Worm (Caenorhabditis elegans): ENCODE measurements around the gene perm-1.

The perm-1 gene

DNA sequence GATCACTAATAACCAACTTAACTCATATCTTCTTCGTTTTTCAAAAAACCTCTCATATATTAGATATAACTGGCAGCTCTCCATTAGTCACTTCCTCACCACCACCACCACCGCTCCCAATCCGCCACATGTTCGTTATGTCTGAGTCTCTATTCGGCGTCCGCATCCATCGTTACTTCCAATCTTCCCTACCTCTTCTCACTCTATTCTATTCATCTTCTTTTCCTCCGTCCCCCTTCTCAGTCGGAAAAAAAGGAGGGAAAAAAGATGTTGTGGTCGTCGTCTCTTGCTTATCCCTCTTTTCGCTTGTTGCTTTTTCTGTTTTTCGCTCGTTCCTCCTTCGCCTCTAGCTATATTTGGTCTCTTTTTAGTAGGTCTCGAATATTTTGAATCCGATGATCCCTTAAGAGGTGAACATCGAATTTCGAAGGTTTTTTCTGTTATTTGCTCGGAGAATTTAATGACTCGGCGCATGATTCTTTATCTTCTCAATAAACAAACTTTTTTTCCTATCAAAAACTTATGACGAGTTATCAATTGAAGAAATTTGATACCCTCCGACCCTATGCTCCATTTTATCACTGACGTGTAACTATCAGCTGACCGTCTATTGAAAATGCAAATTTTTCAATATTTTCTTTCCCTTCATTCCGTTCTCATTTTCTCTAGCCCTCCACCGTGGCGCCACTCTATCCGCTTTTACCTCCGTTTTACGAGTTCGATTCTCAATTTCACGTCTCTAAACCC, 11.4 kb downstream of the perm-1 start (continued):
- TF ChIP-seq sem-4 (tag; optimal IDR thresholded peaks at IDR 0.05) (peak; percentile 70), sma-3 (GFP tag; optimal IDR thresholded peaks at IDR 0.05) (no peak), crh-2 (tag; optimal IDR thresholded peaks at IDR 0.05) (peak; percentile 67)

DNA sequence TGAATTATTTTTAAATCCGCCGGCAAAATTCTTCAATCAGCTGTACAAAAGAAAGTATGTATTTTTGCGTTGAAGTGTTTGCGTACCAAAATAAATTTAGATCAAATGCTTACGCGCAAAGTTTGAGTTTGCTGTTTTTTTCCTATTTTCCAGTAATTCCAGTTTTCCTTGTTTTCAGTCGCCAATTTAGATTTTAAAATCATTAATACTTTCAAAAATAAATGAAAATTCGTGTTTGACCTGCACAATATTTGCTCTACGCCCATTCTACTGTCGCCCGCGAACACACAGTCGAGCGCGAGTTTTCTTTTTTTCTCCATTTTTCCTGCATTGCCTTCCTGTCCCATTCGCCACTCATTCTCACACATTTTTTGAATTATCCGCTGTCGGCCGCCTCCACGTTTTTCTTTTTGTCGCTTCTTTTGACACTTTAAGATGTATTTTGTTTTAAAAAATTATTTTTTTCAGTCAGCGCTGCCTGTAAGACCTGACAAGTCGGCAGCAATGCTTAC, 12.2 kb downstream of the perm-1 start, which contains the start of gene ptc-1:
Gene ptc-1 (plus strand): TSS at position 462 of the 512 bp plus-strand sequence.
- TF ChIP-seq C34F6.9 (tag; optimal IDR thresholded peaks at IDR 0.05): no peak
- TF ChIP-seq mab-5 (tag; optimal IDR thresholded peaks at IDR 0.05): no peak
- TF ChIP-seq sma-3 (GFP tag; optimal IDR thresholded peaks at IDR 0.05): no peak
- no peak for TF ChIP-seq unc-55 (GFP tag; optimal IDR thresholded peaks at IDR 0.05)
- TF ChIP-seq nhr-129 (tag; optimal IDR thresholded peaks at IDR 0.05): no peak
- TF ChIP-seq fos-1 (tag; optimal IDR thresholded peaks at IDR 0.05): no peak
- TF ChIP-seq alr-1 (tag; optimal IDR thresholded peaks at IDR 0.05): no peak
- TF ChIP-seq Y55F3AM.14 (GFP tag; optimal IDR thresholded peaks at IDR 0.05): no peak
- no peak for TF ChIP-seq crh-2 (tag; optimal IDR thresholded peaks at IDR 0.05)
- TF ChIP-seq nhr-6 (tag; optimal IDR thresholded peaks at IDR 0.05): no peak
- TF ChIP-seq nhr-23 (tag; optimal IDR thresholded peaks at IDR 0.05): no peak
- TF ChIP-seq blmp-1 (tag; optimal IDR thresholded peaks at IDR 0.05; ENCODE audit: insufficient read depth): no peak
- no peak for TF ChIP-seq mdl-1 (tag; optimal IDR thresholded peaks at IDR 0.05)
- TF ChIP-seq nhr-77 (tag; optimal IDR thresholded peaks at IDR 0.05): no peak
- TF ChIP-seq ama-1 (optimal IDR thresholded peaks at IDR 0.05): no peak
- TF ChIP-seq ztf-11 (tag; optimal IDR thresholded peaks at IDR 0.05): no peak
- no peak for TF ChIP-seq nhr-11 (tag; optimal IDR thresholded peaks at IDR 0.05)

ce11 chrII:7893648-7894047, 13.0 kb downstream of the perm-1 start:
- TF ChIP-seq sma-9 (GFP tag; optimal IDR thresholded peaks at IDR 0.05): peak; percentile 13
- TF ChIP-seq sma-9 (tag; optimal IDR thresholded peaks at IDR 0.05): no peak
- no peak for TF ChIP-seq elt-3 (tag; optimal IDR thresholded peaks at IDR 0.05)

- TF ChIP-seq nhr-129 (tag; optimal IDR thresholded peaks at IDR 0.05) (peak; percentile 49), elt-1 (tag; optimal IDR thresholded peaks at IDR 0.05) (no peak), ztf-1 (GFP tag; conservative IDR thresholded peaks at IDR 0.05) (no peak), lsy-2 (tag; optimal IDR thresholded peaks at IDR 0.05) (peak in 1 of 2 experiments; percentile 24), lin-13 (GFP tag; optimal IDR thresholded peaks at IDR 0.05) (no peak), nhr-237 (tag; optimal IDR thresholded peaks at IDR 0.05) (no peak), C34F6.9 (tag; optimal IDR thresholded peaks at IDR 0.05) (peak; percentile 28), alr-1 (tag; optimal IDR thresholded peaks at IDR 0.05) (no peak), snpc-4 (tag; optimal IDR thresholded peaks at IDR 0.05) (no peak)
Measured at ce11 chrII:7895190-7895589, 14.6 kb downstream of the perm-1 start.

DNA sequence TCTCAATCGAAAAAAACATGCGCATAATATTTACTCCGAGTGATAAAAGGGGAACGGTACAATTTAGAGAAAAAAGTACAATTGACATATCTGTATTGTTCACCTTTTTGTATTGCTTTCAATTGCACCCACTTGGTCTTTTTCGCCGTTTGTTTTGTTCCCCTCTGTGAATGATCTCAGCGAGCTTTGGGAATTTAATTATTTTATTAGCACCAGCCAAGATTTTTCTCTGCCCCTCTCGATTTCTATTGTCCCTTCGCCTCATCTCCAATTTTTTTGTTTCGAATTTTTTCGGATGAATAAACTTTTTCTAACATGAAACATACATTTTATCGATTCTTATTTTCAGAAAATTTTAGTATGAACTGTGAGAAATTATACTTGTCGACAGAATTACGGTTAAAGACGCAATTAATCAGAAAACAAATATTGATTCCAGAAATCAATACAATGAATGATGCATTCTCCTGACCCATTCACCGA, 19.6 kb downstream of the perm-1 start, which contains the start of gene rev-1:
Gene rev-1 (plus strand): TSS at position 433 of the 483 bp plus-strand sequence.
- no peak for TF ChIP-seq nhr-10 (tag; optimal IDR thresholded peaks at IDR 0.05)
- TF ChIP-seq sma-9 (GFP tag; optimal IDR thresholded peaks at IDR 0.05): no peak
- no peak for TF ChIP-seq sma-9 (tag; optimal IDR thresholded peaks at IDR 0.05)
- no peak for TF ChIP-seq peb-1 (tag; optimal IDR thresholded peaks at IDR 0.05)

ce11 chrII:7900762-7901161, 20.1 kb downstream of the perm-1 start:
- TF ChIP-seq lin-11 (tag; optimal IDR thresholded peaks at IDR 0.05) (no peak), lin-13 (GFP tag; optimal IDR thresholded peaks at IDR 0.05) (no peak), Y55F3AM.14 (GFP tag; optimal IDR thresholded peaks at IDR 0.05) (no peak), ztf-11 (tag; optimal IDR thresholded peaks at IDR 0.05) (no peak), lin-39 (tag; optimal IDR thresholded peaks at IDR 0.05) (no peak), nhr-23 (tag; optimal IDR thresholded peaks at IDR 0.05) (no peak), skn-1 (tag; optimal IDR thresholded peaks at IDR 0.05) (no peak), nhr-12 (tag; optimal IDR thresholded peaks at IDR 0.05) (no peak), C34F6.9 (tag; optimal IDR thresholded peaks at IDR 0.05) (no peak)
